Fruit fly (Drosophila melanogaster): ENCODE measurements around the gene beg.

dm6 chr3L:17053932-17054331 is 18.5 kb downstream of the beg start:
- no peak for TF ChIP-seq CTCF (optimal IDR thresholded peaks at IDR 0.05)
- TF ChIP-seq CG8478 (optimal IDR thresholded peaks at IDR 0.05) = no peak
